Fruit fly (Drosophila melanogaster): ENCODE results near the gene HP4.

Gene HP4

dm6 chr3L:7976081-7976483 lies at the start of gene HP4, which contains the start of gene CG8209 (continued):
- TF ChIP-seq mam (GFP tag; optimal IDR thresholded peaks at IDR 0.05), result peak; percentile 75
- TF ChIP-seq pfk (GFP tag; optimal IDR thresholded peaks at IDR 0.05), result peak; percentile 18
- TF ChIP-seq CG2120 (GFP tag; optimal IDR thresholded peaks at IDR 0.05), result peak; percentile 85
- TF ChIP-seq ara (GFP tag; IDR thresholded peaks at IDR 0.05), result peak; percentile 69; the same call in 1 of the 2 replicates
- TF ChIP-seq ase (GFP tag; IDR thresholded peaks at IDR 0.05), result peak; percentile 75; the same call in 2 of the 3 replicates
- peak; percentile 70 for TF ChIP-seq CG6765 (GFP tag; optimal IDR thresholded peaks at IDR 0.05)
- no peak for TF ChIP-seq yki (optimal IDR thresholded peaks at IDR 0.05)
- peak; percentile 82 for TF ChIP-seq CG4730 (GFP tag; IDR thresholded peaks at IDR 0.05)
- peak; percentile 53 to 63 for TF ChIP-seq Pdp1 (GFP tag; optimal IDR thresholded peaks at IDR 0.05)
- peak; percentile 67 for TF ChIP-seq pho (GFP tag; optimal IDR thresholded peaks at IDR 0.05)
- TF ChIP-seq stwl (tag; optimal IDR thresholded peaks at IDR 0.05), result peak; percentile 77
- TF ChIP-seq Atf3 (GFP tag; optimal IDR thresholded peaks at IDR 0.05), result peak; percentile 31
- TF ChIP-seq CG8281 (tag; optimal IDR thresholded peaks at IDR 0.05), result peak; percentile 55
- TF ChIP-seq CG34376 (GFP tag; optimal IDR thresholded peaks at IDR 0.05), result peak; percentile 68
- peak; percentile 80 for TF ChIP-seq dmrt99B (tag; optimal IDR thresholded peaks at IDR 0.05)
- no peak for TF ChIP-seq Mes4 (GFP tag; optimal IDR thresholded peaks at IDR 0.05)
- peak; percentile 78 for TF ChIP-seq CG7963 (GFP tag; IDR thresholded peaks at IDR 0.05; ENCODE audit: partially characterized antibody)
- TF ChIP-seq hbn (GFP tag; IDR thresholded peaks at IDR 0.05; ENCODE audit: partially characterized antibody), result peak; percentile 96
- peak; percentile 37; the same call in 1 of the 2 replicates for TF ChIP-seq aop (GFP tag; IDR thresholded peaks at IDR 0.05)
- TF ChIP-seq CG10979 (tag; optimal IDR thresholded peaks at IDR 0.05), result peak; percentile 80
- peak; percentile 21; the same call in 1 of the 2 replicates for TF ChIP-seq CG10321 (GFP tag; IDR thresholded peaks at IDR 0.05)
- TF ChIP-seq CG3163 (GFP tag; optimal IDR thresholded peaks at IDR 0.05), result peak; percentile 39
- TF ChIP-seq oc (tag; optimal IDR thresholded peaks at IDR 0.05), result peak; percentile 80
- peak; percentile 61 for TF ChIP-seq CG18764 (GFP tag; optimal IDR thresholded peaks at IDR 0.05)
- no peak for TF ChIP-seq pita (GFP tag; optimal IDR thresholded peaks at IDR 0.05)
- peak; percentile 81 for TF ChIP-seq esg (GFP tag; conservative IDR thresholded peaks at IDR 0.05)
- TF ChIP-seq CG14667 (GFP tag; IDR thresholded peaks at IDR 0.05), result peak; percentile 73
- peak; percentile 53 for TF ChIP-seq Asciz (GFP tag; optimal IDR thresholded peaks at IDR 0.05)
- peak; percentile 85 for TF ChIP-seq HLH4C (GFP tag; IDR thresholded peaks at IDR 0.05; ENCODE audit: partially characterized antibody)
- TF ChIP-seq H15 (GFP tag; IDR thresholded peaks at IDR 0.05), result peak; percentile 76; the same call in 2 of the 3 replicates
- no peak for TF ChIP-seq grn (GFP tag; optimal IDR thresholded peaks at IDR 0.05)
- peak; percentile 54 for TF ChIP-seq ems (GFP tag; optimal IDR thresholded peaks at IDR 0.05)
- TF ChIP-seq CG7786 (GFP tag; optimal IDR thresholded peaks at IDR 0.05), result peak; percentile 47
- peak; percentile 18 for TF ChIP-seq CG16863 (GFP tag; optimal IDR thresholded peaks at IDR 0.05)
- TF ChIP-seq tx (GFP tag; optimal IDR thresholded peaks at IDR 0.05), result peak; percentile 1
- peak; percentile 63 for TF ChIP-seq Rx (GFP tag; IDR thresholded peaks at IDR 0.05)
- TF ChIP-seq Neu2 (GFP tag; optimal IDR thresholded peaks at IDR 0.05; ENCODE audit: borderline replicate concordance), result no peak
- TF ChIP-seq CG1832 (GFP tag; optimal IDR thresholded peaks at IDR 0.05), result no peak
- TF ChIP-seq CG11398 (GFP tag; optimal IDR thresholded peaks at IDR 0.05), result peak; percentile 12
- peak; percentile 60 for TF ChIP-seq nau (GFP tag; optimal IDR thresholded peaks at IDR 0.05)
- peak; percentile 91 for TF ChIP-seq CG31441 (GFP tag; IDR thresholded peaks at IDR 0.05)
- no peak for TF ChIP-seq D (optimal IDR thresholded peaks at IDR 0.05)
- peak; percentile 76 for TF ChIP-seq D (GFP tag; optimal IDR thresholded peaks at IDR 0.05)
- TF ChIP-seq Spps (tag; optimal IDR thresholded peaks at IDR 0.05), result peak; percentile 74
- peak; percentile 58; the same call in 2 of the 3 replicates for TF ChIP-seq CG3726 (GFP tag; IDR thresholded peaks at IDR 0.05)
- peak; percentile 83 for TF ChIP-seq CG32772 (GFP tag; IDR thresholded peaks at IDR 0.05)
- peak; percentile 92 for TF ChIP-seq CG34224 (GFP tag; IDR thresholded peaks at IDR 0.05; ENCODE audit: partially characterized antibody)
- peak; percentile 59 for TF ChIP-seq Deaf1 (tag; optimal IDR thresholded peaks at IDR 0.05)
- peak; percentile 95 for TF ChIP-seq CG12391 (tag; optimal IDR thresholded peaks at IDR 0.05)
- peak; percentile 78 for TF ChIP-seq CG15514 (GFP tag; optimal IDR thresholded peaks at IDR 0.05)
- TF ChIP-seq CG3838 (GFP tag; optimal IDR thresholded peaks at IDR 0.05), result no peak

Data from whole organism, embryonic.